Worm (Caenorhabditis elegans) whole organism, mixed stage, embryonic: ENCODE data around the gene zipt-17.

ENCODE experiments used
- lin-13 ChIP-seq: fragments of 150-350 bp; optimal IDR thresholded peaks from 2 replicates; lab custom pipeline; 2014; ENCODE audit warnings: missing biosample characterization, missing genetic modification characterization
- nhr-237 ChIP-seq: fragments of 150-350 bp; optimal IDR thresholded peaks from 2 replicates; lab custom pipeline; 2014; ENCODE audit warnings: missing biosample characterization, missing genetic modification characterization
- ztf-11 ChIP-seq: fragments of 150-350 bp; optimal IDR thresholded peaks from 2 replicates; lab custom pipeline; 2014; ENCODE audit warnings: missing biosample characterization, missing genetic modification characterization

- no peak for TF ChIP-seq nhr-237 (tag; lab: Kevin White, UChicago)
- no peak for TF ChIP-seq ztf-11 (tag; lab: Kevin White, UChicago)
- TF ChIP-seq lin-13 (tag; lab: Kevin White, UChicago), result no peak
Measured at ce11 chrIV:17387442-17387967, 20.3 kb upstream of the zipt-17 start, which contains the start of gene T02D1.8.
